Worm (Caenorhabditis elegans): Measurements from ENCODE around the gene C35B1.2.
"Not testable (repeated sequence)": the region's sequence is repeated elsewhere in the genome, so short reads cannot be mapped to it uniquely, and the experiment has no call there.

The C35B1.2 gene

DNA sequence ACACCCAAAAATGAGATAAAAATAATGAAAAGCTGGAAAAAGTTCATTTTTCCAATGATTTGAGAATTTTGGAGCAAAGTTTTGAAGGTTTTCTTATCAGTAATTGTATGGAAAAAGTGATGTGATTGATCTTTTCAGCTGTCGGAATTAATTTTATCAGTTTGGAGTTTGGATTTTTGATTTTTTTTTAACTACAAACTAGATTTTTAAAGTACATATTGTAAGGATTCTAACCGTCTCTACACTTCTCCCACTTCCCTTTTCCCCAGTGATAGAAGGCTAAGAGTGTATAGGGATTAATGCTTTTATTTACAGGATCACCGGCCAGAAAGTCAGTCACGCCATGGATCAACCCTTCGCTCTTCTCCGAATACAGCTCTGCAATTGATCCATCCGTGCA is 39.6 kb downstream of the C35B1.2 start, which contains the start of gene F49F1.7:
TSS of gene F49F1.7 (minus strand) at position 101 of the 400 bp plus-strand sequence.
- not testable (repeated sequence) for TF ChIP-seq mml-1, nhr-11, nhr-76 (tag; optimal IDR thresholded peaks at IDR 0.05)

- TF ChIP-seq nhr-76 (tag; optimal IDR thresholded peaks at IDR 0.05) (no peak), nhr-12 (tag; optimal IDR thresholded peaks at IDR 0.05) (no peak), elt-3 (tag; optimal IDR thresholded peaks at IDR 0.05) (no peak), fos-1 (tag; optimal IDR thresholded peaks at IDR 0.05) (no peak), nhr-237 (tag; optimal IDR thresholded peaks at IDR 0.05) (no peak), ZK546.5 (tag; optimal IDR thresholded peaks at IDR 0.05) (no peak)
These were observed 49.7 kb downstream of the C35B1.2 start, which contains the start of gene F49F1.17 for ce11 chrIV:4135744-4136143. Gene F49F1.17 (minus strand): TSS chrIV:4135844.

DNA sequence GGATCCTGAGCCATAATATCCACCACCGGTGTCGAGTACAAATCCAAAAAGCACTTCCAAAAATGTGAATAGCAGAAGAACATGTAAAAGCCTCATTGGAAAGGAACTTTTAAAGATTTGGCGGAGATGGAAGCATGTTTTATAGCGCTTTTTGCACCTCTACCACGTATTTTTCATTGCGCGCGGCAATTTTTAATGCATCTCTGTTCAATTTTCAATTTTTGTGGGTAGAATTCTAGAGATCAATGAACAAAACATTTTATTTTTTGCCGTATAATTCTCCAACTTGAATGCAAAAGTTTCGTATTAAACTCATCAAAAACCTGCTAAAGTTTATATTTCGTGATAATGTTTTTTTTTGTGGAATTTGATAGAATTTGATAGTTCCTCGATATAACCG is 51.5 kb downstream of the C35B1.2 start, which contains the start of gene F49F1.9:
TSS of gene F49F1.9 (minus strand) at position 101 of the 400 bp plus-strand sequence.
- no peak for TF ChIP-seq sea-2 (GFP tag; optimal IDR thresholded peaks at IDR 0.05)
- TF ChIP-seq nhr-43 (tag; optimal IDR thresholded peaks at IDR 0.05; ENCODE audit: poor library complexity, severe bottlenecking) = no peak
- no peak for TF ChIP-seq nhr-67 (tag; optimal IDR thresholded peaks at IDR 0.05)
- no peak for TF ChIP-seq nhr-11 (tag; optimal IDR thresholded peaks at IDR 0.05)
- TF ChIP-seq elt-1 (tag; optimal IDR thresholded peaks at IDR 0.05) = no peak
- no peak for TF ChIP-seq unc-62 (GFP tag; optimal IDR thresholded peaks at IDR 0.05)
- TF ChIP-seq elt-3 (tag; optimal IDR thresholded peaks at IDR 0.05) = no peak
- TF ChIP-seq ztf-4 (tag; optimal IDR thresholded peaks at IDR 0.05) = no peak
- TF ChIP-seq skn-1 (tag; optimal IDR thresholded peaks at IDR 0.05) = no peak
- no peak for TF ChIP-seq nhr-28 (tag; optimal IDR thresholded peaks at IDR 0.05)
- TF ChIP-seq snpc-4 (tag; optimal IDR thresholded peaks at IDR 0.05) = no peak
- no peak for TF ChIP-seq lin-15B (tag; optimal IDR thresholded peaks at IDR 0.05)
- TF ChIP-seq tbx-2 (tag; optimal IDR thresholded peaks at IDR 0.05) = no peak
- TF ChIP-seq daf-12 (tag; optimal IDR thresholded peaks at IDR 0.05) = no peak
- no peak for TF ChIP-seq mml-1 (tag; optimal IDR thresholded peaks at IDR 0.05)
- TF ChIP-seq egl-27 (tag; optimal IDR thresholded peaks at IDR 0.05) = no peak

- TF ChIP-seq tbx-2 (tag; optimal IDR thresholded peaks at IDR 0.05) (no peak), pha-4 (tag; optimal IDR thresholded peaks at IDR 0.05) (no peak), unc-39 (tag; optimal IDR thresholded peaks at IDR 0.05) (no peak), egl-27 (tag; optimal IDR thresholded peaks at IDR 0.05) (no peak), daf-12 (tag; optimal IDR thresholded peaks at IDR 0.05) (no peak), elt-2 (tag; optimal IDR thresholded peaks at IDR 0.05) (no peak), fkh-2 (tag; optimal IDR thresholded peaks at IDR 0.05) (no peak), lsy-12 (tag; optimal IDR thresholded peaks at IDR 0.05) (no peak), nhr-43 (tag; optimal IDR thresholded peaks at IDR 0.05; ENCODE audit: poor library complexity, severe bottlenecking) (no peak), elt-1 (tag; optimal IDR thresholded peaks at IDR 0.05) (no peak), ama-1 (optimal IDR thresholded peaks at IDR 0.05) (no peak), mml-1 (tag; optimal IDR thresholded peaks at IDR 0.05) (no peak), skn-1 (tag; optimal IDR thresholded peaks at IDR 0.05) (no peak), nhr-237 (tag; optimal IDR thresholded peaks at IDR 0.05) (no peak), hmg-11 (tag; optimal IDR thresholded peaks at IDR 0.05) (no peak), zag-1 (tag; optimal IDR thresholded peaks at IDR 0.05) (no peak)
These were observed 53.0 kb downstream of the C35B1.2 start, which contains the start of gene F49F1.10 for ce11 chrIV:4139022-4139421. Gene F49F1.10 (minus strand): TSS chrIV:4139122.

- TF ChIP-seq egl-5 (tag; optimal IDR thresholded peaks at IDR 0.05) = no peak
- TF ChIP-seq hmg-11 (tag; optimal IDR thresholded peaks at IDR 0.05) = no peak
- TF ChIP-seq snpc-4 (tag; optimal IDR thresholded peaks at IDR 0.05) = no peak
- no peak for TF ChIP-seq nhr-23 (tag; optimal IDR thresholded peaks at IDR 0.05)
- TF ChIP-seq fos-1 (tag; optimal IDR thresholded peaks at IDR 0.05) = no peak
- no peak for TF ChIP-seq nhr-76 (tag; optimal IDR thresholded peaks at IDR 0.05)
- no peak for TF ChIP-seq ztf-4 (tag; optimal IDR thresholded peaks at IDR 0.05)
- no peak for TF ChIP-seq aly-2 (tag; optimal IDR thresholded peaks at IDR 0.05)
- no peak for TF ChIP-seq jun-1 (tag; optimal IDR thresholded peaks at IDR 0.05)
- no peak for TF ChIP-seq ceh-9 (tag; optimal IDR thresholded peaks at IDR 0.05)
- TF ChIP-seq skn-1 (tag; optimal IDR thresholded peaks at IDR 0.05) = no peak
- no peak for TF ChIP-seq unc-62 (GFP tag; optimal IDR thresholded peaks at IDR 0.05)
- TF ChIP-seq elt-3 (tag; optimal IDR thresholded peaks at IDR 0.05) = no peak
These were observed 54.3 kb downstream of the C35B1.2 start, which contains the start of gene F49F1.18 for ce11 chrIV:4140265-4140664. Gene F49F1.18 (minus strand): TSS chrIV:4140365.
